Worm (Caenorhabditis elegans) whole organism, late embryonic: ENCODE measurements around the gene C24H11.1.

Experiments
- C38D4.7 ChIP-seq: fragments of 200-800 bp; sonication (Bioruptor generic); optimal IDR thresholded peaks from 2 replicates; lab custom pipeline; 2018; ENCODE audit warnings: mild to moderate bottlenecking, missing genetic modification characterization, moderate library complexity, missing compliant biosample characterization
- ama-1 ChIP-seq: fragments of 150-350 bp; optimal IDR thresholded peaks from 2 replicates; lab custom pipeline; 2014
- ceh-34 ChIP-seq: sonication (generic microtip); optimal IDR thresholded peaks from 2 replicates; lab custom pipeline; 2016; ENCODE audit warnings: mild to moderate bottlenecking, missing genetic modification characterization, missing compliant biosample characterization
- ceh-45 ChIP-seq: fragments of 200-800 bp; sonication (Bioruptor generic); IDR thresholded peaks from 2 replicates; pipeline ENCODE4 v1.3.6; 2022; ENCODE audit warnings: missing genetic modification reagents, missing genetic modification characterization, missing compliant biosample characterization
- ref-2 ChIP-seq: sonication (generic microtip); optimal IDR thresholded peaks from 2 replicates; lab custom pipeline; 2016; ENCODE audit warnings: missing genetic modification characterization, missing compliant biosample characterization
- ttx-3 ChIP-seq: sonication (generic microtip); optimal IDR thresholded peaks from 2 replicates; lab custom pipeline; 2016; ENCODE audit warnings: missing genetic modification reagents, missing genetic modification characterization, missing compliant biosample characterization

- TF ChIP-seq ceh-34 = no peak
- no peak for TF ChIP-seq ttx-3 (tag; lab: Kevin White, UChicago)
- no peak for TF ChIP-seq ama-1
- TF ChIP-seq ref-2 = no peak
- no peak for TF ChIP-seq ceh-45 (GFP tag; lab: Robert Waterston, UW)
- no peak for TF ChIP-seq C38D4.7 (GFP tag; lab: Kevin White, UChicago)
These were observed 36.7 kb upstream of the C24H11.1 start for ce11 chrIII:11750817-11751216.
